Fruit fly (Drosophila melanogaster) Kc167 (cell line): Measurements from ENCODE around the gene CG31013.

ENCODE experiments used
- Myc ChIP-seq: fragments of >200 bp; optimal IDR thresholded peaks from 2 replicates; lab custom pipeline; 2017; ENCODE audit warnings: missing external identifiers
- Sin3A ChIP-seq: fragments of >200 bp; optimal IDR thresholded peaks from 2 replicates; lab custom pipeline; 2018; ENCODE audit warnings: missing external identifiers
- h ChIP-seq: fragments of >200 bp; optimal IDR thresholded peaks from 3 replicates; lab custom pipeline; 2018; ENCODE audit warnings: missing external identifiers
- insv ChIP-seq: fragments of >200 bp; optimal IDR thresholded peaks from 3 replicates; lab custom pipeline; 2018; ENCODE audit warnings: missing external identifiers
- psq ChIP-seq: fragments of >200 bp; optimal IDR thresholded peaks from 2 replicates; lab custom pipeline; 2017; ENCODE audit warnings: missing external identifiers
- ttk ChIP-seq: sonication (Bioruptor generic); optimal IDR thresholded peaks from 2 replicates; lab custom pipeline; 2017; ENCODE audit warnings: missing external identifiers

CG31013 gene

DNA sequence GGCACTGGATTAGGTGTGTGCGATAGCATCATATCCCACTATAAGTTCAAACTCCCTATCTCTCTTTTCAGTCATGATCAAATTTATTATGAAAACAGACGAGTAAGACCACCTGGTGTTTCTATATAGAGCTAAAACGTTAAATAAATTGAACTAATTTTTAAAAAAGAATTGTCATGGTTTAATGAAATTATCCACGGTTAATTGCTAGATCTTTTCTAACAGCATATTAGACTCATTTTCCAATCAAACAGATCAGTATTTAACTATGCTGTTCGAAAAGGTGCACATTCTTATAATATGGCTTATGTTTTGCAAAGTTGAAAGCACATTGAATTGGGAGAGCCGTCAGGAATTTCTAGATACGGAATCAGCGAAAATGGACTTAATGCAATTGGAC, 41.8 kb downstream of the CG31013 start, which contains the start of gene PH4alphaNE3:
TSS of gene PH4alphaNE3 (plus strand) at position 301 of the 400 bp plus-strand sequence.
- TF ChIP-seq Myc (lab: Kevin White, UChicago) (no peak), ttk (no peak), Sin3A (lab: Kevin White, UChicago) (no peak), insv (lab: Kevin White, UChicago) (no peak), h (lab: Kevin White, UChicago) (no peak), psq (no peak)

DNA sequence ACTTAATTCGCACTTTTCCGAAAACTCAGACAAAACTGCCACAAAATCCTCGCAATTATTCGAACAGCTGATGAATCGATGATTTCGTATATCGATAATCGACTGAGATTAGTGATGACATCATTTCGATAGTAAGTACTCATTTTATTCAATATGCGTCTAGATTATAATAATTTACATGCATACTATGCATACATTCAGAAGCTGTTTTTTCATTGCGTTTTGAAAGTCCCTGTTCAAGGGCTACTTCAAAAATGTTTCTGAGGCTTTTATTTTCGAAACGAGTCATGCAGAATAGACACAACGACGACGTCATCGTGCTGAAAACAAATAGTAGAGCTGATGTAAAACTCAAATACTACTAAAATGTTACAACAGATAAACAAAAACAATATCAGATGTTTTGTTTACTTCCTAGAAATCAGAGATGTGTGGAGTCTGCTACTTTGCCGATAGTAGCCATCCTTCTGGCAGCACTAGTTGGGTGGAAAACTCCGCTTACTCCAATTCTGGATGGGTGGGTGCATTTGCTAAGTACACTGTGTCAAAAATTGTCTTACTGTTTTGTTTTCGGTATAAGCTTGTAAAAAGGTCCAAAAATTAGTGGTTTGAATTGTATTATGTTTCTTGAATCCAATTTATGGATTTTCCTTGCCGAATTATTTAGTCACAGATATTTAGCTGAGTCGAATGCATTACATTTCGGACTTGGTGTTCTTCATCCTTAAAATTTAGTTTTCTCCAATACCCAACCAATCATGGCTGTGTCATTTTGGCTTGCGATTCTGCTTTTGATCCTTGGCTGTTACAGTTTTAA, 44.0 kb downstream of the CG31013 start, which contains the start of the genes CG2246 and CG31021:
TSS of gene CG2246 (minus strand) at position 50 of the 817 bp plus-strand sequence.
TSS of gene CG31021 (plus strand) at position 767 of the 817 bp plus-strand sequence.
- no peak for TF ChIP-seq Myc (lab: Kevin White, UChicago)
- no peak for TF ChIP-seq psq

DNA sequence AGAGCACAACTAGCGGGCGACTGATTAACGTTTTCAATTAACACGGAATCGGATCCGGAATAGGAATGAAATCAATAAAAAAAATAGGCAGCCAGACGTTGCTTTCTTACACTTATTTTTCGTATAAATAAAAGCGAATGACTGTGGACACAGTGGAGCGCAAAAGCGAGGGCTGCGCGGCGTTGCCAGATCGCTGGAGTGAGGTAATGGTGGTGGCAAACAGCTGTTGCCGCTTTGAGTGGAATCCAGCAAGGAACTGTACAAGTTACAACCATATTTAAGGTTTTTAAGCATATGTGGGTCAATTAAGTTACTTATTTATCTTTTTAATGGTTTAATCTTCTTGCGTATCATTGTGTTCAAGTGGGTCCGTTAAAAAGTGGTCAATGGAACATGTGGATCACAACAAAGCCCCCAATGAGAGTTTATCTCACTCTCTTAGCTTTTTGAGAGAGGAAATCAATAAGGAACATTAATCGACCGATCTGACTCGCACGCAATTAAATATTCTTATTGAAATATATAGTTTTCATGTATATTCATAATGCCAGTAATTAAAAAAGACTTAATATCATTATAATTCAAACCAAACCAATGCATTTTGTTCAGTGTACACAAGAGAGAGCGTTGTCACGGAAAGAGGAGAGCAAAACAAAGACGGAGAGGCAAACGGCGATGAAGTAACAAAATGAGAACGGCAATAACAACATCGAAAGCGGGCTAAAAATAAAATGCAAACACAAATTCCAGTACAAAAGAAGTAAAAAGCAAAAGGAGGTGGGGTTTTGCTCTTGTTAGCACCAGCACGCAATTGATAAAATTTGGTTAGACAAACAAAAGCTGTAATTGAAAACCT, 45.3 kb downstream of the CG31013 start:
- TF ChIP-seq h (lab: Kevin White, UChicago) (no peak), psq (peak; percentile 67), Sin3A (lab: Kevin White, UChicago) (no peak)

DNA sequence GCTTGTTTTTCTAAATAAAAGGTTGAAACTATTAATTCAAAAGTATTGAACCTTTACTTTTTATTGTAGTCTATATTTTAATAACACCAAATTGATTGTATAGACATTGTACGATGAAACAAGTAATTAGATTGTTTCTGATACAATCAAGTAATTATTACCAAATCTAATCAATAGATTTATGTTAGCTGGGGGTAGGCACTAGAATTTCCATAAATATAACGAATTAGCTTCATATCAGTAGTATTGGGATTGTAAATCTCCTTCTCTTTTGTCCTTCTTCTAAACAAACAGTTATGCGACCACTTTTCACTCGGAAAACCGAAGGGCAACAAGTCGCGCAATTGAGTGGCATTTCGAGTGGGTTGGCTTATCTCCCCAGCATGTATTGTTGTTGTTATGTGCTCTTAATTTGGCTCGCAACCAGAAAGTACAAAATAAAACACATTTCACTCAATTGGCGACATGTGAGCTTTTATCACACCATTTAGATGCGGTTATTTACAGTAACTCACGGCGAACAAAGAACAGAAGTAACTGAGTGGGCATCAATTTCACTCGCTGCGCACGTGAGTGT, 46.2 kb downstream of the CG31013 start:
- no peak for TF ChIP-seq Myc (lab: Kevin White, UChicago)
- TF ChIP-seq psq = no peak
- TF ChIP-seq h (lab: Kevin White, UChicago) = no peak
- TF ChIP-seq insv (lab: Kevin White, UChicago) = no peak
- TF ChIP-seq ttk = no peak
- TF ChIP-seq Sin3A (lab: Kevin White, UChicago) = no peak

DNA sequence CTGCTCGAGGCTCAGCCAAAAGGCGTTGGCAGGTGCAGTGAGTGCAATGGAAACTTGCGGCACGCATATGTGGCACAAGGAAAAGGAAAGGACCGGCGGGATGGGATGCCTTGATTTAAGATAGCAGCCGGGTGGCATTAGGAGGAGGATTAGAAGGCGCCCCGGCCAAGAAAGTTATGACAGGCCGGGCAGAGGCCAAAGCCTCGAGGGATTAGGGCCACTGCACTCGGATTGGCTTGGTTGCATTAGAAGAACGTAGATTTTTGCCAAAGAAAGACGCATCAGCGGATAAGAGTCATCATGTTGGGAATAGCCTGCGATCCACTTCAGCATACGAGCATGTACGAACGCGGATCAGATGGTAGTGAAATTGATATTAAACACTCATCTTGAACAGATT, 49.0 kb downstream of the CG31013 start, which contains the start of gene CG31019:
TSS of gene CG31019 (plus strand) at position 301 of the 400 bp plus-strand sequence.
- no peak for TF ChIP-seq Myc (lab: Kevin White, UChicago)
- TF ChIP-seq Sin3A (lab: Kevin White, UChicago) = no peak
- TF ChIP-seq h (lab: Kevin White, UChicago) = no peak
- TF ChIP-seq ttk = no peak
- TF ChIP-seq psq = no peak
- TF ChIP-seq insv (lab: Kevin White, UChicago) = no peak
